Fruit fly (Drosophila melanogaster): Measurements from ENCODE around the gene CG4325.

CG4325 gene

DNA sequence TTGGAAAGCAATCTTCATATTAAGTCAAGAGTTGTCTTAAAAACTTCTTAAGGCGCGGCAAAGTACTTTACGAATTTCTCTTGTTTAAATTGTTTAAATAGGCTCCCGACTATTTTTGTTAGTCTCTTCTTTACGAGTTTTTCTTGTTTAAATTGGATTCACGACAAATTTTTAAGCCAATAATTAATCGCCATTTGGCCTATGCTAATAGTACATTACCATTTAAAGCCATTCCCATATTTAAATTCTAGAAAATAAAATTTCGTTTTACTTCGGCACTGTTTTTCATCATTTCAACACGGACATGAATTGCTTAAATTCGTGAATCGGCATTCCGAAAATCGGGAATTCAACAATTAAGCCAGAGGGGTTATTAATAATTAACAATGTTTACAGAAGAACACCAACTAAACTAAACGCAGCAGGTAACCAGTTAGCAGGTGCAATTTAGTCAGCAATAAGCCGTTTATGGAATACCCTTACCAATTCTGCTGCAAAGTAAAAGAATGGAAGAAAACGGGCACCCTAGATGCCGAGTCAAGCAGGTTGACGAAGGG is 34.1 kb downstream of the CG4325 start (continued):
- TF ChIP-seq CG7372 (GFP tag; IDR thresholded peaks at IDR 0.05) (0 out of 2 replicates have a peak, but pooled peaks have one; percentile 37), hbn (GFP tag; IDR thresholded peaks at IDR 0.05; ENCODE audit: partially characterized antibody) (no peak), CG11504 (tag; optimal IDR thresholded peaks at IDR 0.05) (peak; percentile 85), Dll (GFP tag; IDR thresholded peaks at IDR 0.05; ENCODE audit: partially characterized antibody) (no peak), Xbp1 (GFP tag; optimal IDR thresholded peaks at IDR 0.05) (peak; percentile 76), bbx (GFP tag; IDR thresholded peaks at IDR 0.05; ENCODE audit: partially characterized antibody) (no peak), D (optimal IDR thresholded peaks at IDR 0.05) (no peak), D (GFP tag; optimal IDR thresholded peaks at IDR 0.05) (peak; percentile 70), CG10959 (GFP tag; IDR thresholded peaks at IDR 0.05) (no peak; the same call in 1 of the 2 replicates), CrebB (tag; optimal IDR thresholded peaks at IDR 0.05) (no peak), zfh1 (GFP tag; IDR thresholded peaks at IDR 0.05) (peak; percentile 55; the same call in 1 of the 3 replicates), Sry-β (GFP tag; optimal IDR thresholded peaks at IDR 0.05) (peak; percentile 17), Adf1 (GFP tag; IDR thresholded peaks at IDR 0.05) (peak; percentile 10; the same call in 1 of the 2 replicates), CG4730 (GFP tag; IDR thresholded peaks at IDR 0.05) (0 out of 2 replicates have a peak, but pooled peaks have one; percentile 19), CG2129 (GFP tag; IDR thresholded peaks at IDR 0.05; ENCODE audit: partially characterized antibody) (no peak), HmgD (GFP tag; optimal IDR thresholded peaks at IDR 0.05) (no peak), gcm2 (GFP tag; optimal IDR thresholded peaks at IDR 0.05) (peak; percentile 43), CG31441 (GFP tag; IDR thresholded peaks at IDR 0.05) (peak; percentile 79), CG10274 (GFP tag; optimal IDR thresholded peaks at IDR 0.05) (peak; percentile 50), CG11456 (GFP tag; IDR thresholded peaks at IDR 0.05) (peak; percentile 81), CG15601 (tag; optimal IDR thresholded peaks at IDR 0.05) (peak; percentile 42), CG30431 (GFP tag; optimal IDR thresholded peaks at IDR 0.05) (peak; percentile 60), lilli (GFP tag; optimal IDR thresholded peaks at IDR 0.05) (peak; percentile 82), CG13775 (GFP tag; optimal IDR thresholded peaks at IDR 0.05) (peak; percentile 88), nau (GFP tag; optimal IDR thresholded peaks at IDR 0.05) (peak; percentile 51), CG4424 (GFP tag; optimal IDR thresholded peaks at IDR 0.05) (peak; percentile 81), CG32772 (GFP tag; IDR thresholded peaks at IDR 0.05) (peak; percentile 51), CG8765 (GFP tag; IDR thresholded peaks at IDR 0.05) (0 out of 2 replicates have a peak, but pooled peaks have one; percentile 14), ash1 (GFP tag; optimal IDR thresholded peaks at IDR 0.05) (no peak), Six4 (GFP tag; optimal IDR thresholded peaks at IDR 0.05) (peak; percentile 44), CG6683 (GFP tag; optimal IDR thresholded peaks at IDR 0.05) (no peak), Awh (GFP tag; IDR thresholded peaks at IDR 0.05) (0 out of 2 replicates have a peak, but pooled peaks have one; percentile 39), trem (tag; optimal IDR thresholded peaks at IDR 0.05) (peak; percentile 49), Med (GFP tag) (peak; percentile 84), ranshi (GFP tag; IDR thresholded peaks at IDR 0.05) (peak; percentile 86), dmrt99B (tag; optimal IDR thresholded peaks at IDR 0.05) (peak; percentile 76), prd (optimal IDR thresholded peaks at IDR 0.05) (no peak), prd (GFP tag; IDR thresholded peaks at IDR 0.05) (peak; percentile 61), CG6175 (GFP tag; IDR thresholded peaks at IDR 0.05) (peak; percentile 6; the same call in 1 of the 3 replicates), al (GFP tag; IDR thresholded peaks at IDR 0.05) (peak; percentile 62), B-H2 (GFP tag; optimal IDR thresholded peaks at IDR 0.05) (peak; percentile 48), CG13287 (GFP tag; IDR thresholded peaks at IDR 0.05; ENCODE audit: partially characterized antibody) (no peak), abd-A (tag; optimal IDR thresholded peaks at IDR 0.05) (no peak), grn (GFP tag; optimal IDR thresholded peaks at IDR 0.05) (no peak), CG12942 (GFP tag; optimal IDR thresholded peaks at IDR 0.05) (peak; percentile 46), slou (GFP tag; optimal IDR thresholded peaks at IDR 0.05) (peak; percentile 22), Ssrp (tag; optimal IDR thresholded peaks at IDR 0.05) (peak; percentile 76), Nf-YC (tag; optimal IDR thresholded peaks at IDR 0.05) (peak; percentile 77), Atf-2 (GFP tag; optimal IDR thresholded peaks at IDR 0.05) (peak; percentile 83), slbo (GFP tag; IDR thresholded peaks at IDR 0.05) (peak; percentile 74)
